Fruit fly (Drosophila melanogaster): Measurements from ENCODE around the gene skd.

Gene skd

dm6 chr3L:20950136-20950499 is 77.1 kb downstream of the skd start (continued):
- TF ChIP-seq CG8924 (tag; optimal IDR thresholded peaks at IDR 0.05) (peak; percentile 76), D19A (tag; optimal IDR thresholded peaks at IDR 0.05) (peak; percentile 77), wek (GFP tag; optimal IDR thresholded peaks at IDR 0.05) (no peak), fd102C (GFP tag; optimal IDR thresholded peaks at IDR 0.05) (no peak), PHDP (tag; optimal IDR thresholded peaks at IDR 0.05) (peak; percentile 68), CG11723 (GFP tag; optimal IDR thresholded peaks at IDR 0.05) (peak; percentile 36), sens-2 (GFP tag; IDR thresholded peaks at IDR 0.05) (no peak), CG14965 (GFP tag; optimal IDR thresholded peaks at IDR 0.05; ENCODE audit: borderline replicate concordance) (no peak), CG17361 (GFP tag; IDR thresholded peaks at IDR 0.05) (peak; percentile 74), CG3163 (GFP tag; optimal IDR thresholded peaks at IDR 0.05) (peak; percentile 54), prd (optimal IDR thresholded peaks at IDR 0.05) (no peak), prd (GFP tag; IDR thresholded peaks at IDR 0.05) (peak; percentile 58; the same call in 1 of the 3 replicates), nerfin-2 (GFP tag; IDR thresholded peaks at IDR 0.05; ENCODE audit: partially characterized antibody) (no peak), CG3065 (GFP tag; optimal IDR thresholded peaks at IDR 0.05) (no peak), oc (tag; optimal IDR thresholded peaks at IDR 0.05) (peak; percentile 79), CG7963 (GFP tag; IDR thresholded peaks at IDR 0.05; ENCODE audit: partially characterized antibody) (no peak), CG6683 (GFP tag; optimal IDR thresholded peaks at IDR 0.05) (no peak), CG9797 (GFP tag; optimal IDR thresholded peaks at IDR 0.05) (no peak), CG34422 (GFP tag; IDR thresholded peaks at IDR 0.05) (0 out of 3 replicates have a peak, but pooled peaks have one; percentile 24), lov (optimal IDR thresholded peaks at IDR 0.05) (no peak), lov (GFP tag; IDR thresholded peaks at IDR 0.05) (no peak), CG8290 (GFP tag; optimal IDR thresholded peaks at IDR 0.05) (peak; percentile 34), CG8290 (tag; optimal IDR thresholded peaks at IDR 0.05) (no peak), CG8944 (GFP tag; optimal IDR thresholded peaks at IDR 0.05) (no peak), pum (GFP tag; optimal IDR thresholded peaks at IDR 0.05) (peak; percentile 49), wdn (GFP tag; IDR thresholded peaks at IDR 0.05) (no peak), maf-S (GFP tag; optimal IDR thresholded peaks at IDR 0.05) (no peak), CG18011 (GFP tag; optimal IDR thresholded peaks at IDR 0.05) (no peak), Camta (GFP tag; optimal IDR thresholded peaks at IDR 0.05) (no peak), chinmo (GFP tag; IDR thresholded peaks at IDR 0.05; ENCODE audit: partially characterized antibody) (no peak), E2f1 (GFP tag; IDR thresholded peaks at IDR 0.05) (no peak), Hsf (GFP tag; optimal IDR thresholded peaks at IDR 0.05) (peak; percentile 60), dan (GFP tag; IDR thresholded peaks at IDR 0.05) (no peak), Dll (GFP tag; IDR thresholded peaks at IDR 0.05; ENCODE audit: partially characterized antibody) (no peak), Side (GFP tag; optimal IDR thresholded peaks at IDR 0.05) (no peak), HmgD (GFP tag; optimal IDR thresholded peaks at IDR 0.05) (no peak), tgo (GFP tag; IDR thresholded peaks at IDR 0.05) (peak; percentile 37; the same call in 2 of the 3 replicates), CG32767 (GFP tag; IDR thresholded peaks at IDR 0.05) (no peak; the same call in 1 of the 2 replicates), sc (optimal IDR thresholded peaks at IDR 0.05) (no peak), sc (GFP tag; optimal IDR thresholded peaks at IDR 0.05) (peak; percentile 66), ssp (GFP tag; IDR thresholded peaks at IDR 0.05) (peak; percentile 44), Jarid2 (GFP tag; optimal IDR thresholded peaks at IDR 0.05) (no peak), dimm (GFP tag; IDR thresholded peaks at IDR 0.05) (no peak), pfk (GFP tag; optimal IDR thresholded peaks at IDR 0.05) (no peak), B-H1 (GFP tag; IDR thresholded peaks at IDR 0.05) (no peak), CG10431 (GFP tag; optimal IDR thresholded peaks at IDR 0.05) (peak; percentile 48), CG13775 (GFP tag; optimal IDR thresholded peaks at IDR 0.05) (peak; percentile 50), lab (GFP tag; optimal IDR thresholded peaks at IDR 0.05) (peak; percentile 52), CG7987 (GFP tag; optimal IDR thresholded peaks at IDR 0.05) (peak; percentile 19), tin (GFP tag; optimal IDR thresholded peaks at IDR 0.05) (peak; percentile 61), hb (GFP tag; IDR thresholded peaks at IDR 0.05; ENCODE audit: partially characterized antibody) (no peak), insv (GFP tag; optimal IDR thresholded peaks at IDR 0.05) (no peak)
